Fruit fly (Drosophila melanogaster): ENCODE measurements around the gene CG17776.

The CG17776 gene

dm6 chrX:2155868-2156267 is 28.7 kb upstream of the CG17776 start (continued):
- TF ChIP-seq pita (GFP tag; optimal IDR thresholded peaks at IDR 0.05), result no peak
- no peak for TF ChIP-seq CG8388 (GFP tag; optimal IDR thresholded peaks at IDR 0.05)
- TF ChIP-seq tio (GFP tag; optimal IDR thresholded peaks at IDR 0.05), result no peak
- TF ChIP-seq btn (GFP tag; optimal IDR thresholded peaks at IDR 0.05), result peak; percentile 2
- TF ChIP-seq kah (GFP tag; optimal IDR thresholded peaks at IDR 0.05), result no peak
- no peak for TF ChIP-seq HHEX (GFP tag; optimal IDR thresholded peaks at IDR 0.05)
- TF ChIP-seq yki (optimal IDR thresholded peaks at IDR 0.05), result no peak
- TF ChIP-seq CG2202 (tag; optimal IDR thresholded peaks at IDR 0.05), result no peak
- TF ChIP-seq az2 (GFP tag; optimal IDR thresholded peaks at IDR 0.05), result no peak
- no peak for TF ChIP-seq HLH54F (GFP tag; optimal IDR thresholded peaks at IDR 0.05)
- TF ChIP-seq sens-2 (GFP tag; IDR thresholded peaks at IDR 0.05), result no peak
- peak; percentile 74 for TF ChIP-seq oc (tag; optimal IDR thresholded peaks at IDR 0.05)
- peak; percentile 89 for TF ChIP-seq CG10321 (GFP tag; IDR thresholded peaks at IDR 0.05)
- peak; percentile 24 for TF ChIP-seq Deaf1 (tag; optimal IDR thresholded peaks at IDR 0.05)
- TF ChIP-seq CG12236 (GFP tag; optimal IDR thresholded peaks at IDR 0.05), result no peak
- no peak for TF ChIP-seq pros (GFP tag; optimal IDR thresholded peaks at IDR 0.05)
- TF ChIP-seq pan (optimal IDR thresholded peaks at IDR 0.05), result no peak
- TF ChIP-seq pan (GFP tag; optimal IDR thresholded peaks at IDR 0.05 in 1 of 2, IDR thresholded peaks at IDR 0.05 in 1 of 2), result no peak
- no peak for TF ChIP-seq al (GFP tag; IDR thresholded peaks at IDR 0.05)
- no peak for TF ChIP-seq CG8944 (GFP tag; optimal IDR thresholded peaks at IDR 0.05)
- TF ChIP-seq BEAF-32 (GFP tag; optimal IDR thresholded peaks at IDR 0.05), result no peak
- no peak for TF ChIP-seq CG13296 (GFP tag; optimal IDR thresholded peaks at IDR 0.05)
- no peak for TF ChIP-seq CG6854 (GFP tag; optimal IDR thresholded peaks at IDR 0.05)
- TF ChIP-seq chm (GFP tag; IDR thresholded peaks at IDR 0.05), result no peak
- no peak for TF ChIP-seq scrt (GFP tag; optimal IDR thresholded peaks at IDR 0.05)
- TF ChIP-seq Camta (GFP tag; optimal IDR thresholded peaks at IDR 0.05), result no peak
- TF ChIP-seq CG10431 (GFP tag; optimal IDR thresholded peaks at IDR 0.05), result peak; percentile 99
- TF ChIP-seq CG13123 (GFP tag; optimal IDR thresholded peaks at IDR 0.05), result no peak
- TF ChIP-seq Trl (optimal IDR thresholded peaks at IDR 0.05), result peak; percentile 54 to 70
- peak; percentile 45 for TF ChIP-seq Trl (GFP tag; optimal IDR thresholded peaks at IDR 0.05)
- no peak for TF ChIP-seq HLH3B (GFP tag; IDR thresholded peaks at IDR 0.05)
- no peak for TF ChIP-seq wdn (GFP tag; IDR thresholded peaks at IDR 0.05)
- TF ChIP-seq CG2712 (tag; optimal IDR thresholded peaks at IDR 0.05), result peak; percentile 30
- peak; percentile 43 for TF ChIP-seq sd (tag; optimal IDR thresholded peaks at IDR 0.05)
- TF ChIP-seq CG4424 (GFP tag; optimal IDR thresholded peaks at IDR 0.05), result no peak
- TF ChIP-seq Sin3A (optimal IDR thresholded peaks at IDR 0.05), result no peak
- TF ChIP-seq D (optimal IDR thresholded peaks at IDR 0.05), result no peak
- TF ChIP-seq D (GFP tag; optimal IDR thresholded peaks at IDR 0.05), result no peak
- no peak for TF ChIP-seq NFAT (GFP tag; IDR thresholded peaks at IDR 0.05)
- TF ChIP-seq CG11456 (GFP tag; IDR thresholded peaks at IDR 0.05), result no peak
- TF ChIP-seq CG9817 (tag; optimal IDR thresholded peaks at IDR 0.05), result no peak
- TF ChIP-seq CG42726 (GFP tag; IDR thresholded peaks at IDR 0.05; ENCODE audit: partially characterized antibody), result no peak
- no peak for TF ChIP-seq CG6654 (GFP tag; optimal IDR thresholded peaks at IDR 0.05)
- no peak for TF ChIP-seq fd3F (GFP tag; optimal IDR thresholded peaks at IDR 0.05)
- TF ChIP-seq cas (GFP tag; IDR thresholded peaks at IDR 0.05), result no peak
- TF ChIP-seq H2.0 (GFP tag; IDR thresholded peaks at IDR 0.05), result no peak
- TF ChIP-seq NK7.1 (GFP tag; optimal IDR thresholded peaks at IDR 0.05), result no peak
- TF ChIP-seq CG12155 (GFP tag; optimal IDR thresholded peaks at IDR 0.05), result no peak
- no peak for TF ChIP-seq ttk (GFP tag; IDR thresholded peaks at IDR 0.05)
- no peak for TF ChIP-seq ken (GFP tag; IDR thresholded peaks at IDR 0.05)
- no peak for TF ChIP-seq gem (tag; optimal IDR thresholded peaks at IDR 0.05)
- no peak for TF ChIP-seq bowl (GFP tag; IDR thresholded peaks at IDR 0.05)
- TF ChIP-seq CG33213 (GFP tag; optimal IDR thresholded peaks at IDR 0.05), result no peak
- TF ChIP-seq pzg (GFP tag; optimal IDR thresholded peaks at IDR 0.05), result peak; percentile 21
